Worm (Caenorhabditis elegans): ENCODE measurements around the gene idpb-5.

The idpb-5 gene

ce11 chrV:11803518-11803994, 35.8 kb upstream of the idpb-5 start:
- no peak for TF ChIP-seq med-1 (GFP tag; optimal IDR thresholded peaks at IDR 0.05; ENCODE audit: insufficient read depth)
- no peak for TF ChIP-seq klf-2 (GFP tag; conservative IDR thresholded peaks at IDR 0.05)
- no peak for TF ChIP-seq T22C8.4 (GFP tag; IDR thresholded peaks at IDR 0.05)
- no peak for TF ChIP-seq tab-1 (GFP tag; IDR thresholded peaks at IDR 0.05)
- TF ChIP-seq ref-1 (GFP tag; conservative IDR thresholded peaks at IDR 0.05): no peak
- no peak for TF ChIP-seq flt-1 (GFP tag; IDR thresholded peaks at IDR 0.05)
- TF ChIP-seq cog-1 (tag; optimal IDR thresholded peaks at IDR 0.05): no peak
- TF ChIP-seq ztf-29 (GFP tag; IDR thresholded peaks at IDR 0.05): no peak
- no peak for TF ChIP-seq ztf-23 (GFP tag; IDR thresholded peaks at IDR 0.05)

ce11 chrV:11809935-11810334, 29.4 kb upstream of the idpb-5 start:
- TF ChIP-seq ztf-29 (GFP tag; IDR thresholded peaks at IDR 0.05) (no peak), tab-1 (GFP tag; IDR thresholded peaks at IDR 0.05) (no peak), flt-1 (GFP tag; IDR thresholded peaks at IDR 0.05) (no peak), med-1 (GFP tag; optimal IDR thresholded peaks at IDR 0.05; ENCODE audit: insufficient read depth) (no peak), ref-1 (GFP tag; conservative IDR thresholded peaks at IDR 0.05) (no peak), cog-1 (tag; optimal IDR thresholded peaks at IDR 0.05) (no peak), T22C8.4 (GFP tag; IDR thresholded peaks at IDR 0.05) (no peak), klf-2 (GFP tag; conservative IDR thresholded peaks at IDR 0.05) (no peak), ztf-23 (GFP tag; IDR thresholded peaks at IDR 0.05) (no peak)

ce11 chrV:11811921-11812320, 27.4 kb upstream of the idpb-5 start, which contains the start of gene D2023.3:
TSS of gene D2023.3 (minus strand) at chrV:11812021.
- TF ChIP-seq flt-1 (GFP tag; IDR thresholded peaks at IDR 0.05): no peak
- no peak for TF ChIP-seq cog-1 (tag; optimal IDR thresholded peaks at IDR 0.05)
- TF ChIP-seq med-1 (GFP tag; optimal IDR thresholded peaks at IDR 0.05; ENCODE audit: insufficient read depth): no peak
- TF ChIP-seq ztf-23 (GFP tag; IDR thresholded peaks at IDR 0.05): no peak
- no peak for TF ChIP-seq ztf-29 (GFP tag; IDR thresholded peaks at IDR 0.05)
- no peak for TF ChIP-seq T22C8.4 (GFP tag; IDR thresholded peaks at IDR 0.05)
- no peak for TF ChIP-seq ref-1 (GFP tag; conservative IDR thresholded peaks at IDR 0.05)
- no peak for TF ChIP-seq tab-1 (GFP tag; IDR thresholded peaks at IDR 0.05)
- no peak for TF ChIP-seq klf-2 (GFP tag; conservative IDR thresholded peaks at IDR 0.05)

ce11 chrV:11815566-11815965, 23.8 kb upstream of the idpb-5 start:
- TF ChIP-seq ztf-23 (GFP tag; IDR thresholded peaks at IDR 0.05) (no peak), med-1 (GFP tag; optimal IDR thresholded peaks at IDR 0.05; ENCODE audit: insufficient read depth) (no peak), T22C8.4 (GFP tag; IDR thresholded peaks at IDR 0.05) (no peak), klf-2 (GFP tag; conservative IDR thresholded peaks at IDR 0.05) (no peak), ref-1 (GFP tag; conservative IDR thresholded peaks at IDR 0.05) (no peak), flt-1 (GFP tag; IDR thresholded peaks at IDR 0.05) (no peak), tab-1 (GFP tag; IDR thresholded peaks at IDR 0.05) (no peak), cog-1 (tag; optimal IDR thresholded peaks at IDR 0.05) (no peak), ztf-29 (GFP tag; IDR thresholded peaks at IDR 0.05) (no peak)

ce11 chrV:11817263-11817726, 22.0 kb upstream of the idpb-5 start:
- TF ChIP-seq med-1 (GFP tag; optimal IDR thresholded peaks at IDR 0.05; ENCODE audit: insufficient read depth): no peak
- no peak for TF ChIP-seq ref-1 (GFP tag; conservative IDR thresholded peaks at IDR 0.05)
- no peak for TF ChIP-seq klf-2 (GFP tag; conservative IDR thresholded peaks at IDR 0.05)
- TF ChIP-seq cog-1 (tag; optimal IDR thresholded peaks at IDR 0.05): no peak
- no peak for TF ChIP-seq ztf-23 (GFP tag; IDR thresholded peaks at IDR 0.05)
- no peak for TF ChIP-seq flt-1 (GFP tag; IDR thresholded peaks at IDR 0.05)

ce11 chrV:11818064-11818463, 21.3 kb upstream of the idpb-5 start:
- TF ChIP-seq ztf-23 (GFP tag; IDR thresholded peaks at IDR 0.05) (0 out of 2 replicates have a peak, but pooled peaks have one; percentile 29), tab-1 (GFP tag; IDR thresholded peaks at IDR 0.05) (no peak)

ce11 chrV:11818786-11819185, 20.5 kb upstream of the idpb-5 start:
- no peak for TF ChIP-seq ztf-29 (GFP tag; IDR thresholded peaks at IDR 0.05)
- TF ChIP-seq klf-2 (GFP tag; conservative IDR thresholded peaks at IDR 0.05): no peak
- TF ChIP-seq ztf-23 (GFP tag; IDR thresholded peaks at IDR 0.05): no peak
- no peak for TF ChIP-seq med-1 (GFP tag; optimal IDR thresholded peaks at IDR 0.05; ENCODE audit: insufficient read depth)
- no peak for TF ChIP-seq cog-1 (tag; optimal IDR thresholded peaks at IDR 0.05)
- no peak for TF ChIP-seq tab-1 (GFP tag; IDR thresholded peaks at IDR 0.05)
- no peak for TF ChIP-seq flt-1 (GFP tag; IDR thresholded peaks at IDR 0.05)
- TF ChIP-seq T22C8.4 (GFP tag; IDR thresholded peaks at IDR 0.05): no peak
- no peak for TF ChIP-seq ref-1 (GFP tag; conservative IDR thresholded peaks at IDR 0.05)

- TF ChIP-seq med-1 (GFP tag; optimal IDR thresholded peaks at IDR 0.05; ENCODE audit: insufficient read depth) (no peak), ref-1 (GFP tag; conservative IDR thresholded peaks at IDR 0.05) (no peak), ztf-23 (GFP tag; IDR thresholded peaks at IDR 0.05) (no peak), flt-1 (GFP tag; IDR thresholded peaks at IDR 0.05) (no peak), cog-1 (tag; optimal IDR thresholded peaks at IDR 0.05) (no peak), ztf-29 (GFP tag; IDR thresholded peaks at IDR 0.05) (no peak), klf-2 (GFP tag; conservative IDR thresholded peaks at IDR 0.05) (no peak), tab-1 (GFP tag; IDR thresholded peaks at IDR 0.05) (no peak), T22C8.4 (GFP tag; IDR thresholded peaks at IDR 0.05) (no peak)
These were observed 19.9 kb upstream of the idpb-5 start for ce11 chrV:11819451-11819850.

- TF ChIP-seq tab-1 (GFP tag; IDR thresholded peaks at IDR 0.05) (no peak), ref-1 (GFP tag; conservative IDR thresholded peaks at IDR 0.05) (no peak), T22C8.4 (GFP tag; IDR thresholded peaks at IDR 0.05) (no peak), ztf-29 (GFP tag; IDR thresholded peaks at IDR 0.05) (no peak), flt-1 (GFP tag; IDR thresholded peaks at IDR 0.05) (no peak), cog-1 (tag; optimal IDR thresholded peaks at IDR 0.05) (no peak), klf-2 (GFP tag; conservative IDR thresholded peaks at IDR 0.05) (no peak), med-1 (GFP tag; optimal IDR thresholded peaks at IDR 0.05; ENCODE audit: insufficient read depth) (no peak), ztf-23 (GFP tag; IDR thresholded peaks at IDR 0.05) (no peak)
These were observed 18.8 kb upstream of the idpb-5 start for ce11 chrV:11820551-11820950.

ce11 chrV:11822461-11822939, 16.8 kb upstream of the idpb-5 start, which contains the start of gene pyc-1:
TSS of gene pyc-1 (minus strand) at chrV:11822529.
- TF ChIP-seq tab-1 (GFP tag; IDR thresholded peaks at IDR 0.05) (no peak), klf-2 (GFP tag; conservative IDR thresholded peaks at IDR 0.05) (no peak), ref-1 (GFP tag; conservative IDR thresholded peaks at IDR 0.05) (no peak), cog-1 (tag; optimal IDR thresholded peaks at IDR 0.05) (no peak), T22C8.4 (GFP tag; IDR thresholded peaks at IDR 0.05) (no peak), med-1 (GFP tag; optimal IDR thresholded peaks at IDR 0.05; ENCODE audit: insufficient read depth) (no peak)

Measured in whole organism, midembryonic.